Worm (Caenorhabditis elegans) whole organism, young adult: ENCODE results near the gene lgc-1.

Experiments
- B0261.1 ChIP-seq: sonication (generic microtip); optimal IDR thresholded peaks from 2 replicates; lab custom pipeline; 2016; ENCODE audit warnings: mild to moderate bottlenecking, missing genetic modification characterization, moderate library complexity, missing compliant biosample characterization
- C17E4.6 ChIP-seq: fragments of 200-800 bp; sonication (Bioruptor generic); IDR thresholded peaks from 2 replicates; pipeline ENCODE4 v1.3.6; 2022; ENCODE audit warnings: missing genetic modification reagents, missing genetic modification characterization, missing compliant biosample characterization
- F33H1.4 ChIP-seq: fragments of 200-800 bp; sonication (Bioruptor generic); IDR thresholded peaks from 2 replicates; pipeline ENCODE4 v1.3.6; 2022; ENCODE audit warnings: missing genetic modification reagents, missing genetic modification characterization, missing compliant biosample characterization
- F39B2.1 ChIP-seq: fragments of 200-800 bp; sonication (Bioruptor generic); IDR thresholded peaks from 2 replicates; pipeline ENCODE4 v1.3.6; 2022; ENCODE audit warnings: missing genetic modification reagents, missing genetic modification characterization, missing compliant biosample characterization
- F52B5.7 ChIP-seq: sonication (generic microtip); optimal IDR thresholded peaks from 2 replicates; lab custom pipeline; 2016; ENCODE audit warnings: mild to moderate bottlenecking, missing genetic modification characterization, missing compliant biosample characterization
- F55B11.4 ChIP-seq: sonication (generic microtip); optimal IDR thresholded peaks from 2 replicates; lab custom pipeline; 2016; ENCODE audit warnings: missing compliant biosample characterization, missing genetic modification characterization, borderline replicate concordance; ENCODE audit not compliant: insufficient read depth
- K11D2.4 ChIP-seq: fragments of 200-800 bp; sonication (Bioruptor generic); IDR thresholded peaks from 2 replicates; pipeline ENCODE4 v1.3.6; 2022; ENCODE audit warnings: missing genetic modification reagents, missing genetic modification characterization, missing compliant biosample characterization
- K12H6.12 ChIP-seq: fragments of 200-800 bp; sonication (Bioruptor generic); optimal IDR thresholded peaks from 2 replicates; lab custom pipeline; 2018; ENCODE audit warnings: mild to moderate bottlenecking, missing genetic modification characterization, missing compliant biosample characterization
- T07F8.4 ChIP-seq: sonication (generic microtip); optimal IDR thresholded peaks from 2 replicates; lab custom pipeline; 2016; ENCODE audit warnings: mild to moderate bottlenecking, missing genetic modification characterization, moderate library complexity, missing compliant biosample characterization
- Y56A3A.18 ChIP-seq: fragments of 200-800 bp; sonication (Bioruptor generic); IDR thresholded peaks from 2 replicates; pipeline ENCODE4 v1.3.6; 2022; ENCODE audit warnings: missing genetic modification reagents, missing genetic modification characterization, missing compliant biosample characterization
- Y95B8A.8 ChIP-seq: fragments of 200-800 bp; sonication (Bioruptor generic); IDR thresholded peaks from 2 replicates; pipeline ENCODE4 v1.3.6; 2022; ENCODE audit warnings: missing genetic modification reagents, missing genetic modification characterization, missing compliant biosample characterization
- ama-1 ChIP-seq, 3 experiments: fragments of 150-350 bp in 1 of 3; sonication (generic microtip) in 2 of 3; optimal IDR thresholded peaks; 2 replicates each; lab custom pipeline; 2014 to 2018; ENCODE audit warnings: missing biosample characterization in 2 of 3, missing genetic modification characterization in 2 of 3, missing genetic modification reagents in 2 of 3
- cebp-2 ChIP-seq: fragments of 200-800 bp; sonication (Bioruptor generic); IDR thresholded peaks from 2 replicates; pipeline ENCODE4 v1.3.6; 2022; ENCODE audit warnings: missing genetic modification characterization, missing compliant biosample characterization
- ceh-100 ChIP-seq: fragments of 200-800 bp; sonication (Bioruptor generic); IDR thresholded peaks from 2 replicates; pipeline ENCODE4 v1.3.6; 2022; ENCODE audit warnings: missing genetic modification reagents, missing genetic modification characterization, missing compliant biosample characterization
- ceh-79 ChIP-seq: sonication (generic microtip); optimal IDR thresholded peaks from 2 replicates; lab custom pipeline; 2017; ENCODE audit warnings: mild to moderate bottlenecking, missing genetic modification characterization, missing compliant biosample characterization
- ceh-91 ChIP-seq: fragments of 200-800 bp; sonication (Bioruptor generic); IDR thresholded peaks from 2 replicates; pipeline ENCODE4 v1.3.6; 2022; ENCODE audit warnings: missing genetic modification reagents, missing genetic modification characterization, missing compliant biosample characterization
- die-1 ChIP-seq: sonication (generic microtip); optimal IDR thresholded peaks from 2 replicates; lab custom pipeline; 2016; ENCODE audit warnings: missing genotype, mild to moderate bottlenecking, missing genetic modification characterization, missing compliant biosample characterization
- egl-44 ChIP-seq: fragments of 200-800 bp; sonication (Bioruptor generic); IDR thresholded peaks from 2 replicates; pipeline ENCODE4 v1.3.6; 2022; ENCODE audit warnings: missing genetic modification reagents, missing genetic modification characterization, missing compliant biosample characterization
- ekl-4 ChIP-seq: fragments of 200-800 bp; sonication (Bioruptor generic); IDR thresholded peaks from 2 replicates; pipeline ENCODE4 v1.3.6; 2022; ENCODE audit warnings: missing genetic modification reagents, missing genetic modification characterization, missing compliant biosample characterization
- fkh-3 ChIP-seq: sonication (generic microtip); optimal IDR thresholded peaks from 2 replicates; lab custom pipeline; 2016; ENCODE audit warnings: mild to moderate bottlenecking, missing genetic modification characterization, missing compliant biosample characterization
- gei-17 ChIP-seq: fragments of 200-800 bp; sonication (Bioruptor generic); optimal IDR thresholded peaks from 2 replicates; lab custom pipeline; 2018; ENCODE audit warnings: mild to moderate bottlenecking, missing genetic modification characterization, missing compliant biosample characterization
- lsl-1 ChIP-seq: fragments of 200-800 bp; sonication (Bioruptor generic); optimal IDR thresholded peaks from 2 replicates; lab custom pipeline; 2018; ENCODE audit warnings: mild to moderate bottlenecking, missing genetic modification characterization, moderate library complexity, missing compliant biosample characterization
- madf-8 ChIP-seq: fragments of 200-800 bp; sonication (Bioruptor generic); conservative IDR thresholded peaks from 2 replicates; pipeline ENCODE4 v1.3.6; 2022; ENCODE audit warnings: missing genetic modification reagents, missing genetic modification characterization, missing compliant biosample characterization
- mel-28 ChIP-seq: sonication (generic microtip); optimal IDR thresholded peaks from 2 replicates; lab custom pipeline; 2016; ENCODE audit warnings: borderline replicate concordance, mild to moderate bottlenecking, missing genetic modification characterization, missing compliant biosample characterization
- mes-4 ChIP-seq: sonication (generic microtip); optimal IDR thresholded peaks from 2 replicates; lab custom pipeline; 2016; ENCODE audit warnings: missing genotype, missing genetic modification characterization, missing compliant biosample characterization
- nfya-2 ChIP-seq: fragments of 200-800 bp; sonication (Bioruptor generic); IDR thresholded peaks from 2 replicates; pipeline ENCODE4 v1.3.6; 2022; ENCODE audit warnings: missing genetic modification reagents, missing genetic modification characterization, missing compliant biosample characterization
- nfyb-1 ChIP-seq: fragments of 200-800 bp; sonication (Bioruptor generic); IDR thresholded peaks from 2 replicates; pipeline ENCODE4 v1.3.6; 2022; ENCODE audit warnings: missing genetic modification reagents, missing genetic modification characterization, missing compliant biosample characterization
- nhr-27 ChIP-seq: fragments of 200-800 bp; sonication (Bioruptor generic); optimal IDR thresholded peaks from 2 replicates; lab custom pipeline; 2018; ENCODE audit warnings: mild to moderate bottlenecking, missing genetic modification characterization, moderate library complexity, missing compliant biosample characterization
- rpc-1 ChIP-seq, 2 experiments: fragments of 150-350 bp in 1 of 2; sonication (generic microtip) in 1 of 2; optimal IDR thresholded peaks; 2 replicates each; lab custom pipeline; 2014 to 2018; ENCODE audit warnings: missing biosample characterization in 1 of 2, missing genetic modification characterization in 1 of 2, missing genetic modification reagents in 1 of 2, missing genotype in 1 of 2
- sptf-2 ChIP-seq: fragments of 200-800 bp; sonication (Bioruptor generic); optimal IDR thresholded peaks from 2 replicates; lab custom pipeline; 2018; ENCODE audit warnings: mild to moderate bottlenecking, missing genetic modification characterization, missing compliant biosample characterization
- tbx-9 ChIP-seq: sonication (generic microtip); optimal IDR thresholded peaks from 2 replicates; lab custom pipeline; 2016; ENCODE audit warnings: borderline replicate concordance, missing genetic modification characterization, inconsistent platforms, missing compliant biosample characterization

The lgc-1 gene

DNA sequence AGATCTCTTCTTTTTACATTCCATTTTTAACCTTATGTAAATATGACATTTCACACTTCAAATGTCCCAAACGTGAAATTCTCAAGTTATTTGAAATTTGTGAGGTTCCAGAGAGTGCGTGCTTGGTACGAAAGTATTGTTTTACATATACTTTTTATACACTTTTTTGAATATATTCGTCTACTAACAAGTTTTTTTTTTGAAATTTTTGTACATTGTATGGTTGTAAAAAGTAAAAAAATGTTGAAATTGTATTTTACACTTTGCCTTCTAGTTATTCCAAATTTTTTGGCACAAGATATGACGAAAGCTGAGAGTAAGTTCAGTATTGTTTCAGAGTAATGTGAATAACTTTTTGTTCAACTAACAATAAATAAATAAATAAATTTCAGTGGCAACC, at the start of gene lgc-1:
Gene lgc-1 (plus strand): TSS at position 301 of the 400 bp plus-strand sequence.
- TF ChIP-seq ceh-91 (GFP tag; lab: Robert Waterston, UW) (no peak), nhr-27 (tag; lab: Kevin White, UChicago) (no peak), madf-8 (no peak), mes-4 (tag; lab: Kevin White, UChicago) (no peak), B0261.1 (tag; lab: Kevin White, UChicago) (no peak), T07F8.4 (tag; lab: Kevin White, UChicago) (no peak), ama-1 (optimal IDR thresholded peaks at IDR 0.05; lab: Kevin White, UChicago) (no peak), ama-1 (GFP tag; optimal IDR thresholded peaks at IDR 0.05; lab: Kevin White, UChicago) (no peak), Y95B8A.8 (GFP tag; lab: Robert Waterston, UW) (no peak), mel-28 (tag; lab: Kevin White, UChicago) (no peak), gei-17 (GFP tag; lab: Kevin White, UChicago) (no peak), sptf-2 (no peak), F55B11.4 (no peak), F39B2.1 (GFP tag; lab: Robert Waterston, UW) (no peak), F52B5.7 (tag; lab: Kevin White, UChicago) (no peak), egl-44 (no peak), F33H1.4 (GFP tag; lab: Robert Waterston, UW) (no peak), die-1 (no peak)

DNA sequence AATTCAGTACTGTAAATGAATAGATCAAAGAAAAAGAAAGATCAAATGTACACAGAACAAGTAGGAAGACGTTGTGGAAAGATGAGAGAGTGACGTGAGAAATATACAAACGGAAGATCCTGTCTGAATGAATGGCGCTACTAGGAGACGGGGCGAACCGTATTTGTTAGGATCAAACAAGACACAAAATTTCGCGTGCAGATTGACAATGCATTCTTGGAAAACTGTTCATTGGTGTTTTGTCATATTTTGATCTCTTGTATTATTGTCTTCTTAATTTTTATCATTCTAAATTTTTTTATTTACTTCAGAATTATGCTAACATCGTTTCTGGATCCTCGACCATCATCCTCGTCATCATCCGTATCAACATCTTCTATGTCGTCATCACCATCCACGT, 40.1 kb upstream of the lgc-1 start, which contains the start of gene nhr-181:
Gene nhr-181 (plus strand): TSS at position 301 of the 400 bp plus-strand sequence.
- TF ChIP-seq C17E4.6 (GFP tag; lab: Robert Waterston, UW): no peak

DNA sequence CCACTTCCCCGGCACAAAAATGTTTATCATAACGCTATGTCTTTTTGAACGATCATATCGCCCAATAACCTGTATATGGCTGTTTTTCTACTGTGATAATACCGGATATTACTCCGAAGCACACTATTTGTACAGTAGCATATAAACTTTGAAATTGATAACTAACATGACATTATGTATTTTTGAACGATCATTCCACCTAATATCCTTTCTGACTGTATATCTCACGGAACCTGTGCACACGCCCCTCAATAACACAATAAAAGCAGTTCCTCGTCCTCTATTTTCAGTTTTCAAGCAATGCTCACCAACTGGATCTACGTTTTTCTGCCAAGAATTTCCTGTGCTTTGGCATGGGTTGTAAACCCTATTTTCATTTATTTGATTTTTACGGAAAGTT, 33.3 kb upstream of the lgc-1 start, which contains the start of gene srj-40:
Gene srj-40 (plus strand): TSS at position 301 of the 400 bp plus-strand sequence.
- TF ChIP-seq nfya-2: no peak
- no peak for TF ChIP-seq nfyb-1 (GFP tag; lab: Robert Waterston, UW)
- TF ChIP-seq F55B11.4: no peak

DNA sequence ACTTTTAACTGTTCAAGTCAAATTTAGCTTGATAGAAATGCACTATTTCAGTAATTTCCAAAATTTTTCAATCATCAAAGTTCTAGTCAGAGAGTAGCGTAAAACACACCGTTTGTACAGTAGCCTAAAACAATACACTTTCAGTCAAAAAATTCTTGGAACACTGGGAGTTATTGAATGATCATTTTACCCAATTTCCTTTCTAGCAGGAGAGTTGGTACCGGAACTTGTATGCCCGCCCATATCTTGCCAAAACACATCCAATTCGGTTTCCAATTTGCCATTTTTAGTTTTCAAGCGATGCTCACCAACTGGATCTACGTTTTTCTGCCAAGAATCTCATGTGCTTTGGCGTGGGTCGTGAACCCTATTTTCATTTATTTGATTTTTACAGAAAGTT, 30.5 kb upstream of the lgc-1 start, which contains the start of gene srj-39:
Gene srj-39 (plus strand): TSS at position 301 of the 400 bp plus-strand sequence.
- TF ChIP-seq C17E4.6 (GFP tag; lab: Robert Waterston, UW): no peak
- TF ChIP-seq K12H6.12 (tag; lab: Kevin White, UChicago): no peak
- no peak for TF ChIP-seq tbx-9 (tag; lab: Kevin White, UChicago)
- TF ChIP-seq rpc-1 (optimal IDR thresholded peaks at IDR 0.05; lab: Kevin White, UChicago): no peak
- TF ChIP-seq rpc-1 (tag; optimal IDR thresholded peaks at IDR 0.05; lab: Kevin White, UChicago): no peak
- no peak for TF ChIP-seq Y56A3A.18 (GFP tag; lab: Robert Waterston, UW)
- TF ChIP-seq ekl-4 (GFP tag; lab: Robert Waterston, UW): no peak
- no peak for TF ChIP-seq F39B2.1 (GFP tag; lab: Robert Waterston, UW)

DNA sequence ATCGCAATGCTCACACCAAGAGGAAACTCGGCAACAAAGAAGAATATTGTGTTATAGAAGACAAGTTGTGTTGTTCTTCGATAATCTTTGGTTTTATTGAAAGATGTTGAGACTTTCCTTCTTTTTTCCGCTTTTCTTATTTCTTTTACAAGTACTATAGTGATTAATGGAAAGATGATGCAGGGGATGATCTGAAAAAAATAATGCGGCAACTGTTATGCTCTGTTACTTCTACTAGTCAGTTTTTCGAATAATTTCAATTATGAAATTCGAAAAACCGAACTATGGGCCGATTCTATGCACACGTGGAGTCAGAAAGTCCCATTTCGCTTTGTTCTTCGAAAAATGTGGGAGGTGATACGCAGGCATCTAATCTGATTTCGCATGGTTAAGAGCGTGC, 28.1 kb upstream of the lgc-1 start:
- TF ChIP-seq cebp-2 (GFP tag; lab: Robert Waterston, UW): no peak
- no peak for TF ChIP-seq K11D2.4
- no peak for TF ChIP-seq rpc-1 (optimal IDR thresholded peaks at IDR 0.05; lab: Kevin White, UChicago)
- TF ChIP-seq rpc-1 (tag; optimal IDR thresholded peaks at IDR 0.05; lab: Kevin White, UChicago): no peak
- no peak for TF ChIP-seq ceh-79 (tag; lab: Kevin White, UChicago)
- TF ChIP-seq fkh-3 (tag; lab: Kevin White, UChicago): no peak
- TF ChIP-seq F39B2.1 (GFP tag; lab: Robert Waterston, UW): no peak
- no peak for TF ChIP-seq lsl-1 (GFP tag; lab: Kevin White, UChicago)
- no peak for TF ChIP-seq ceh-100
